Worm (Caenorhabditis elegans): ENCODE data around the gene vkmt-1.

- no peak for TF ChIP-seq W03F9.2 (tag; optimal IDR thresholded peaks at IDR 0.05)
- no peak for TF ChIP-seq dao-5 (tag; optimal IDR thresholded peaks at IDR 0.05)
- no peak for TF ChIP-seq him-1 (tag; optimal IDR thresholded peaks at IDR 0.05)
Measured at ce11 chrIV:12244706-12245105, 33.8 kb upstream of the vkmt-1 start, which contains the start of gene sre-15.
